Worm (Caenorhabditis elegans): ENCODE results near the gene unc-115.

- TF ChIP-seq flt-1 (GFP tag; IDR thresholded peaks at IDR 0.05): no peak
- TF ChIP-seq aly-1 (tag; optimal IDR thresholded peaks at IDR 0.05): no peak
These were observed 21.8 kb downstream of the unc-115 start for ce11 chrX:10168534-10168933.

Measured in whole organism, early embryonic.